Fruit fly (Drosophila melanogaster) whole organism, embryonic: Measurements from ENCODE around the gene rempA.
A peak's percentile ranks its signal among the peaks of the same experiment; 100 is the strongest.

Source experiments
- CG10209 ChIP-seq: fragments of 200-800 bp; sonication (Bioruptor generic); optimal IDR thresholded peaks from 3 replicates; lab custom pipeline; 2017; ENCODE audit warnings: missing biosample characterization, mild to moderate bottlenecking, missing genetic modification characterization, missing genetic modification reagents
- CG10366 ChIP-seq: fragments of 200-800 bp; sonication (Bioruptor generic); IDR thresholded peaks from 2 replicates; pipeline ENCODE4 v1.3.6; 2022; ENCODE audit warnings: missing biosample characterization, missing genetic modification characterization
- CG10979 ChIP-seq: fragments of 200-800 bp; sonication (Bioruptor generic); optimal IDR thresholded peaks from 2 replicates; lab custom pipeline; 2018; ENCODE audit warnings: missing biosample characterization, mild to moderate bottlenecking, missing genetic modification characterization, moderate library complexity
- CG11456 ChIP-seq: fragments of 200-800 bp; sonication (Bioruptor generic); IDR thresholded peaks from 3 replicates; pipeline ENCODE4 v1.3.6; 2022; ENCODE audit warnings: missing biosample characterization, missing genetic modification characterization
- CG1233 ChIP-seq: fragments of 200-800 bp; sonication (Bioruptor generic); optimal IDR thresholded peaks from 4 replicates; lab custom pipeline; 2018; ENCODE audit warnings: missing biosample characterization, mild to moderate bottlenecking, missing genetic modification characterization
- CG12659 ChIP-seq: fragments of 200-800 bp; sonication (Bioruptor generic); optimal IDR thresholded peaks from 3 replicates; lab custom pipeline; 2017; ENCODE audit warnings: mild to moderate bottlenecking, missing biosample characterization, missing genetic modification reagents, missing genetic modification characterization
- CG15073 ChIP-seq: fragments of 200-800 bp; sonication (Bioruptor generic); optimal IDR thresholded peaks from 2 replicates; lab custom pipeline; 2016; ENCODE audit warnings: missing biosample characterization, missing genetic modification characterization
- CG1603 ChIP-seq: fragments of 200-800 bp; sonication (Bioruptor generic); optimal IDR thresholded peaks from 2 replicates; lab custom pipeline; 2019; ENCODE audit warnings: missing biosample characterization, mild to moderate bottlenecking, missing genetic modification characterization, moderate library complexity
- CG17385 ChIP-seq: fragments of 200-800 bp; sonication (Bioruptor generic); optimal IDR thresholded peaks from 3 replicates; lab custom pipeline; 2018; ENCODE audit warnings: missing biosample characterization, mild to moderate bottlenecking, missing genetic modification characterization
- CG17802 ChIP-seq: fragments of 200-800 bp; sonication (Bioruptor generic); optimal IDR thresholded peaks from 2 replicates; lab custom pipeline; 2018; ENCODE audit warnings: missing biosample characterization, mild to moderate bottlenecking, missing genetic modification characterization, moderate library complexity
- CG3065 ChIP-seq: fragments of 200-800 bp; sonication (Bioruptor generic); optimal IDR thresholded peaks from 2 replicates; lab custom pipeline; 2016; ENCODE audit warnings: missing biosample characterization, missing genetic modification characterization
- CG32772 ChIP-seq: fragments of 200-800 bp; sonication (Bioruptor generic); IDR thresholded peaks from 2 replicates; pipeline ENCODE4 v1.3.6; 2022; ENCODE audit warnings: missing biosample characterization, missing genetic modification characterization
- CG3995 ChIP-seq: fragments of 200-800 bp; sonication (Bioruptor generic); optimal IDR thresholded peaks from 3 replicates; lab custom pipeline; 2016; ENCODE audit warnings: missing biosample characterization, missing genetic modification characterization
- CG4404 ChIP-seq: fragments of 200-800 bp; sonication (Bioruptor generic); IDR thresholded peaks from 2 replicates; pipeline ENCODE4 v1.3.6; 2022; ENCODE audit warnings: missing biosample characterization, missing genetic modification characterization
- CG6683 ChIP-seq: fragments of 200-800 bp; sonication (Bioruptor generic); optimal IDR thresholded peaks from 2 replicates; lab custom pipeline; 2017; ENCODE audit warnings: missing biosample characterization, mild to moderate bottlenecking, missing genetic modification characterization, missing genetic modification reagents
- CG7786 ChIP-seq: fragments of 200-800 bp; sonication (Bioruptor generic); optimal IDR thresholded peaks from 2 replicates; lab custom pipeline; 2016; ENCODE audit warnings: missing biosample characterization, missing genetic modification characterization
- CG8359 ChIP-seq: fragments of 200-800 bp; sonication (Bioruptor generic); optimal IDR thresholded peaks from 2 replicates; lab custom pipeline; 2017; ENCODE audit warnings: missing biosample characterization, mild to moderate bottlenecking, missing genetic modification characterization, borderline replicate concordance
- CG9437 ChIP-seq: fragments of 200-800 bp; sonication (Bioruptor generic); optimal IDR thresholded peaks from 2 replicates; lab custom pipeline; 2018; ENCODE audit warnings: missing biosample characterization, mild to moderate bottlenecking, missing genetic modification characterization
- CG9727 ChIP-seq: fragments of 200-800 bp; sonication (Bioruptor generic); optimal IDR thresholded peaks from 3 replicates; lab custom pipeline; 2017; ENCODE audit warnings: missing biosample characterization, mild to moderate bottlenecking, missing genetic modification characterization
- CTCF ChIP-seq: fragments of 200-800 bp; sonication (Bioruptor generic); optimal IDR thresholded peaks from 2 replicates; lab custom pipeline; 2017; ENCODE audit warnings: missing biosample characterization, mild to moderate bottlenecking, missing genetic modification characterization, moderate library complexity
- Dbx ChIP-seq: fragments of 200-800 bp; sonication (Bioruptor generic); IDR thresholded peaks from 3 replicates; pipeline ENCODE4 v1.3.6; 2022; ENCODE audit warnings: missing biosample characterization, missing genetic modification characterization
- Dfd ChIP-seq, 2 experiments: fragments of >200 bp; optimal IDR thresholded peaks; 2 replicates each; lab custom pipeline; 2017; ENCODE audit warnings: missing biosample characterization in 2 of 2, missing genetic modification characterization in 2 of 2
- H2.0 ChIP-seq: fragments of 200-800 bp; sonication (Bioruptor generic); IDR thresholded peaks from 2 replicates; pipeline ENCODE4 v1.3.6; 2022; ENCODE audit warnings: missing biosample characterization, missing genetic modification characterization
- HHEX ChIP-seq: fragments of 200-800 bp; sonication (Bioruptor generic); optimal IDR thresholded peaks from 3 replicates; lab custom pipeline; 2017; ENCODE audit warnings: missing biosample characterization, mild to moderate bottlenecking, missing genetic modification characterization, missing genetic modification reagents
- Hey ChIP-seq: fragments of 200-800 bp; sonication (Bioruptor generic); optimal IDR thresholded peaks from 3 replicates; lab custom pipeline; 2018; ENCODE audit warnings: missing biosample characterization, mild to moderate bottlenecking, missing genetic modification characterization
- Hsf ChIP-seq: fragments of 200-800 bp; sonication (Bioruptor generic); optimal IDR thresholded peaks from 3 replicates; lab custom pipeline; 2016; ENCODE audit warnings: missing biosample characterization, missing genetic modification characterization
- MESR4 ChIP-seq: fragments of 200-800 bp; sonication (Bioruptor generic); optimal IDR thresholded peaks from 2 replicates; lab custom pipeline; 2018; ENCODE audit warnings: missing biosample characterization, mild to moderate bottlenecking, missing genetic modification characterization, moderate library complexity
- MTF-1 ChIP-seq: fragments of 200-800 bp; sonication (Bioruptor generic); optimal IDR thresholded peaks from 2 replicates; lab custom pipeline; 2018; ENCODE audit warnings: missing biosample characterization, mild to moderate bottlenecking, missing genetic modification characterization, borderline replicate concordance
- Mad ChIP-seq: fragments of 200-800 bp; sonication (Bioruptor generic); optimal IDR thresholded peaks from 2 replicates; lab custom pipeline; 2016; ENCODE audit warnings: missing biosample characterization, missing genetic modification characterization
- NfI ChIP-seq: fragments of 200-800 bp; sonication (Bioruptor generic); optimal IDR thresholded peaks from 3 replicates; lab custom pipeline; 2018; ENCODE audit warnings: missing biosample characterization, mild to moderate bottlenecking, missing genetic modification characterization, moderate library complexity
- Ssrp ChIP-seq: fragments of 200-800 bp; sonication (Bioruptor generic); optimal IDR thresholded peaks from 2 replicates; lab custom pipeline; 2018; ENCODE audit warnings: missing biosample characterization, mild to moderate bottlenecking, missing genetic modification characterization, moderate library complexity
- al ChIP-seq: fragments of 200-800 bp; sonication (Bioruptor generic); IDR thresholded peaks from 2 replicates; pipeline ENCODE4 v1.3.6; 2022; ENCODE audit warnings: missing biosample characterization, missing genetic modification characterization
- chif ChIP-seq, 2 experiments: fragments of 200-800 bp; sonication (Bioruptor generic); optimal IDR thresholded peaks; 3 replicates each; lab custom pipeline; 2016; ENCODE audit warnings: missing biosample characterization in 2 of 2, missing genetic modification characterization in 2 of 2
- dati ChIP-seq: fragments of 200-800 bp; sonication (Bioruptor generic); IDR thresholded peaks from 2 replicates; pipeline ENCODE4 v1.3.6; 2022; ENCODE audit warnings: missing biosample characterization, missing genetic modification characterization
- dysf ChIP-seq: fragments of 200-800 bp; sonication (Bioruptor generic); IDR thresholded peaks from 3 replicates; pipeline ENCODE4 v1.3.6; 2022; ENCODE audit warnings: missing biosample characterization, missing genetic modification characterization
- hbn ChIP-seq: fragments of 200-800 bp; sonication (Bioruptor generic); IDR thresholded peaks from 2 replicates; pipeline ENCODE4 v1.3.6; 2022; ENCODE audit warnings: missing biosample characterization, missing genetic modification characterization; ENCODE audit not compliant: partially characterized antibody
- hth ChIP-seq: fragments of >200 bp; optimal IDR thresholded peaks from 2 replicates; lab custom pipeline; 2017; ENCODE audit warnings: inconsistent platforms
- knrl ChIP-seq: fragments of 200-800 bp; sonication (Bioruptor generic); IDR thresholded peaks from 3 replicates; pipeline ENCODE4 v1.3.6; 2022; ENCODE audit warnings: missing biosample characterization, missing genetic modification characterization; ENCODE audit not compliant: partially characterized antibody
- lbe ChIP-seq: fragments of 200-800 bp; sonication (Bioruptor generic); optimal IDR thresholded peaks from 2 replicates; lab custom pipeline; 2016; ENCODE audit warnings: missing biosample characterization, mild to moderate bottlenecking, missing genetic modification characterization
- lola ChIP-seq, 3 experiments: fragments of >200 bp in 2 of 3; fragments of 200-800 bp in 1 of 3; sonication (Bioruptor generic) in 1 of 3; optimal IDR thresholded peaks; 2 replicates each; lab custom pipeline; 2017 to 2019; ENCODE audit warnings: missing biosample characterization in 3 of 3, missing genetic modification characterization in 3 of 3, mild to moderate bottlenecking in 1 of 3, moderate library complexity in 1 of 3
- luna ChIP-seq: fragments of 200-800 bp; sonication (Bioruptor generic); optimal IDR thresholded peaks from 2 replicates; lab custom pipeline; 2016; ENCODE audit warnings: missing biosample characterization, missing genetic modification characterization
- mirr ChIP-seq: fragments of 200-800 bp; sonication (Bioruptor generic); optimal IDR thresholded peaks from 3 replicates; lab custom pipeline; 2018; ENCODE audit warnings: missing biosample characterization, mild to moderate bottlenecking, missing genetic modification characterization
- nom ChIP-seq: fragments of 200-800 bp; sonication (Bioruptor generic); optimal IDR thresholded peaks from 2 replicates; lab custom pipeline; 2017; ENCODE audit warnings: missing biosample characterization, missing genetic modification characterization, mild to moderate bottlenecking, moderate library complexity, missing genetic modification reagents
- odd ChIP-seq: fragments of 200-800 bp; sonication (Bioruptor generic); optimal IDR thresholded peaks from 2 replicates; lab custom pipeline; 2017; ENCODE audit warnings: missing biosample characterization, mild to moderate bottlenecking, missing genetic modification characterization
- onecut ChIP-seq: fragments of 200-800 bp; sonication (Bioruptor generic); IDR thresholded peaks from 2 replicates; pipeline ENCODE4 v1.3.6; 2022; ENCODE audit warnings: missing biosample characterization, missing genetic modification characterization
- p53 ChIP-seq: fragments of 200-800 bp; sonication (Bioruptor generic); optimal IDR thresholded peaks from 2 replicates; lab custom pipeline; 2016; ENCODE audit warnings: missing biosample characterization, missing genetic modification characterization
- phol ChIP-seq: fragments of 200-800 bp; sonication (Bioruptor generic); optimal IDR thresholded peaks from 3 replicates; lab custom pipeline; 2018; ENCODE audit warnings: missing biosample characterization, mild to moderate bottlenecking, missing genetic modification characterization, moderate library complexity
- salm ChIP-seq: fragments of 200-800 bp; sonication (Bioruptor generic); optimal IDR thresholded peaks from 2 replicates; lab custom pipeline; 2018; ENCODE audit warnings: missing biosample characterization, mild to moderate bottlenecking, missing genetic modification characterization
- sim ChIP-seq: fragments of 200-800 bp; sonication (Bioruptor generic); IDR thresholded peaks from 2 replicates; pipeline ENCODE4 v1.3.6; 2022; ENCODE audit warnings: missing biosample characterization, missing genetic modification characterization
- tap ChIP-seq: fragments of 200-800 bp; optimal IDR thresholded peaks from 3 replicates; lab custom pipeline; 2019; ENCODE audit warnings: missing biosample characterization, mild to moderate bottlenecking, missing genetic modification characterization, moderate library complexity
- zfh1 ChIP-seq: fragments of 200-800 bp; sonication (Bioruptor generic); IDR thresholded peaks from 3 replicates; pipeline ENCODE4 v1.3.6; 2022; ENCODE audit warnings: missing biosample characterization, missing genetic modification characterization

rempA gene

DNA sequence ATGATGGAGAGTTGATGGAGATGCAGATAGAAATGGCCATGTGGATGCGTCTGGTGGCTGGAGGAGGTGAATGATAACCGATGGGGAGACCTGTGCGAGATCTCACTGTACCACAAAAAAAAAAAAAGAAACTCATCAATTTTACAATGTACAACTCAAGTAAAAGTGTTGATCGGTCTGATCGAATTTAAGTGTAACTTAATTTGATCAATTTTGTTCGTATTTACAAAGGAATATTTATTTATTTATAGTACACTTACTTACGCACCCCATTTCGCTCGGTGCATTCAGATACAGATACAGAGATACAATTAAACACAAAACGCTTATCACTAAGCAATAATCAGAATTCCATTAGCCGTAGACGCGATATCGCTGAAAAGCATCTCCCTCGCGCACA is 37.4 kb downstream of the rempA start (continued):
- no peak for TF ChIP-seq CG1233
- no peak for TF ChIP-seq al (GFP tag; lab: Robert Waterston, UW)
- TF ChIP-seq hth (lab: Kevin White, UChicago), result no peak
- peak; percentile 74 for TF ChIP-seq phol (tag; lab: Kevin White, UChicago)
- TF ChIP-seq CG6683, result no peak
- TF ChIP-seq NfI (GFP tag; lab: Kevin White, UChicago), result no peak
- peak; percentile 37; the same call in 1 of the 2 replicates for TF ChIP-seq CG10366 (GFP tag; lab: Robert Waterston, UW)
- peak; percentile 47 for TF ChIP-seq CG9727 (GFP tag; lab: Kevin White, UChicago)
- TF ChIP-seq H2.0 (GFP tag; lab: Robert Waterston, UW), result peak; percentile 20; the same call in 1 of the 2 replicates
- TF ChIP-seq tap (tag; lab: Kevin White, UChicago), result peak; percentile 9
- no peak for TF ChIP-seq Mad (GFP tag; lab: Kevin White, UChicago)
- TF ChIP-seq chif (GFP tag; optimal IDR thresholded peaks at IDR 0.05; lab: Kevin White, UChicago), result peak in 1 of 2 experiments; percentile 6
- peak; percentile 48 for TF ChIP-seq Hsf (GFP tag; lab: Kevin White, UChicago)
- TF ChIP-seq lbe (GFP tag; lab: Kevin White, UChicago), result no peak
- TF ChIP-seq CG3995, result no peak
- peak; percentile 45 for TF ChIP-seq CG1603 (tag; lab: Kevin White, UChicago)
- TF ChIP-seq MTF-1 (GFP tag; lab: Kevin White, UChicago), result peak; percentile 36
- TF ChIP-seq MESR4 (GFP tag; lab: Kevin White, UChicago), result no peak
- TF ChIP-seq CG10209 (GFP tag; lab: Kevin White, UChicago), result peak; percentile 62
- TF ChIP-seq odd (GFP tag; lab: Kevin White, UChicago), result no peak
- TF ChIP-seq knrl (GFP tag; lab: Robert Waterston, UW), result no peak
- peak; percentile 50 for TF ChIP-seq HHEX
- TF ChIP-seq p53 (GFP tag; lab: Kevin White, UChicago), result no peak
- TF ChIP-seq CTCF (GFP tag; lab: Kevin White, UChicago), result peak; percentile 8
- TF ChIP-seq Dfd (GFP tag; optimal IDR thresholded peaks at IDR 0.05; lab: Kevin White, UChicago), result no peak
- TF ChIP-seq CG17385 (GFP tag; lab: Kevin White, UChicago), result peak; percentile 16
- no peak for TF ChIP-seq mirr (GFP tag; lab: Kevin White, UChicago)
- peak; percentile 22; the same call in 1 of the 2 replicates for TF ChIP-seq onecut (GFP tag; lab: Robert Waterston, UW)
- TF ChIP-seq CG4404 (GFP tag; lab: Robert Waterston, UW), result peak; percentile 53
- no peak for TF ChIP-seq CG3065
- TF ChIP-seq salm, result no peak
- no peak for TF ChIP-seq luna (GFP tag; lab: Kevin White, UChicago)
- peak; percentile 67 for TF ChIP-seq zfh1
- peak; percentile 40; the same call in 1 of the 3 replicates for TF ChIP-seq dysf (GFP tag; lab: Robert Waterston, UW)
- TF ChIP-seq CG8359 (GFP tag; lab: Kevin White, UChicago), result peak; percentile 45
- no peak for TF ChIP-seq nom (GFP tag; lab: Kevin White, UChicago)
- peak; percentile 74 for TF ChIP-seq sim (GFP tag; lab: Robert Waterston, UW)
- no peak for TF ChIP-seq Dbx
- TF ChIP-seq dati (GFP tag; lab: Robert Waterston, UW), result peak; percentile 48; the same call in 1 of the 2 replicates
- peak; percentile 48; the same call in 1 of the 2 replicates for TF ChIP-seq CG32772
- peak in 1 of 3 experiments; percentile 66 for TF ChIP-seq lola (GFP tag; optimal IDR thresholded peaks at IDR 0.05; lab: Kevin White, UChicago)
- peak; percentile 32 for TF ChIP-seq CG9437 (GFP tag; lab: Kevin White, UChicago)
- no peak for TF ChIP-seq CG15073 (GFP tag; lab: Kevin White, UChicago)
- TF ChIP-seq CG17802, result peak; percentile 13
- no peak for TF ChIP-seq CG7786
- TF ChIP-seq CG12659, result peak; percentile 28
- TF ChIP-seq Ssrp (tag; lab: Kevin White, UChicago), result peak; percentile 65
- no peak for TF ChIP-seq Hey
- TF ChIP-seq CG10979 (tag; lab: Kevin White, UChicago), result peak; percentile 72
- TF ChIP-seq CG11456 (GFP tag; lab: Robert Waterston, UW), result no peak
- no peak for TF ChIP-seq hbn (GFP tag; lab: Robert Waterston, UW)
